Fruit fly (Drosophila melanogaster): Measurements from ENCODE around the gene CG7368.

The CG7368 gene

DNA sequence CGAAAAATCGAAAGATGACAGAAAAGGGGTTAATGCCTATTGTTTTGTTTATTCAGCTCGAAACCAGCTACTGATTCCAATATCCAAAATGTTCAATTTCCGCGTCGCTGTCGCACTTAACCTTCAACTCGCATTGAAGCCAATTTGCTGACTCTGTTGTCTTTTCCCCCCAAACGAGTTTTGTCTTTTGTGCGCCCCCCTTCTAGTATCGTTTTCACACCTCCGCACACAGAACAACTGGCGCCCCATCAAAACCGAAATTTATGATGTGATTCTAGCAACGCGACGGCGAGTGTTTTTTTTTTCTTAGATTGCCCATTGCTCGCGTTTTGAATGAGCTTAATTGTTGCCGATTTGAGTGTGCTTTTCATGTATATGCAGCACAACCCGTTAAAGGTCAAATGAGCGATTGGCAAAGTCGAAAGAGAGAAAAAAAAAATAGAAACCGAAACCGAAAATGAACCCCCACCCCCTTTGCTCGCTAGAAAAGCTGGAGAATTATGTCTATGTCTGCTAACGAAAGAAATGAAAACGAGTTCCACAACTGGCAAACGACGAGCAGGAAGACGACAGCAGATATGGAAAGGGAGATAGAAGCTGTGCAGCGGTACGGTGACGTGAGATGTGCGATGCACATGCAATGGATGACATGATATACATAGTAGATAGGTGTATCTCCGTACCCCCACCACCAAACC lies 46.5 kb upstream of the CG7368 start (continued):
- TF ChIP-seq CG1832 (GFP tag; optimal IDR thresholded peaks at IDR 0.05) (no peak), bab2 (GFP tag; optimal IDR thresholded peaks at IDR 0.05) (no peak), CkIIα-i1 (GFP tag; IDR thresholded peaks at IDR 0.05) (no peak), abd-A (tag; optimal IDR thresholded peaks at IDR 0.05) (peak; percentile 85), Antp (GFP tag; optimal IDR thresholded peaks at IDR 0.05) (no peak), gro (GFP tag; optimal IDR thresholded peaks at IDR 0.05) (peak; percentile 68), fu2 (GFP tag; optimal IDR thresholded peaks at IDR 0.05) (no peak), CG11560 (tag; IDR thresholded peaks at IDR 0.05) (no peak), CG18619 (GFP tag; optimal IDR thresholded peaks at IDR 0.05) (no peak), Ptx1 (GFP tag; IDR thresholded peaks at IDR 0.05) (peak; percentile 18; the same call in 1 of the 2 replicates), YL-1 (GFP tag; optimal IDR thresholded peaks at IDR 0.05) (no peak), btn (GFP tag; optimal IDR thresholded peaks at IDR 0.05) (no peak), row (GFP tag; IDR thresholded peaks at IDR 0.05) (no peak), Gug (GFP tag; IDR thresholded peaks at IDR 0.05) (no peak), luna (GFP tag; optimal IDR thresholded peaks at IDR 0.05) (no peak), Scr (GFP tag; IDR thresholded peaks at IDR 0.05; ENCODE audit: partially characterized antibody) (no peak), CG6765 (GFP tag; optimal IDR thresholded peaks at IDR 0.05) (peak; percentile 22), Adf1 (GFP tag; IDR thresholded peaks at IDR 0.05) (peak; percentile 21; the same call in 1 of the 2 replicates), pzg (GFP tag; optimal IDR thresholded peaks at IDR 0.05) (no peak), org-1 (GFP tag; optimal IDR thresholded peaks at IDR 0.05) (no peak), CG2202 (tag; optimal IDR thresholded peaks at IDR 0.05) (no peak), Lhr (GFP tag; optimal IDR thresholded peaks at IDR 0.05) (no peak), kay (GFP tag; optimal IDR thresholded peaks at IDR 0.05) (no peak), CG8290 (GFP tag; optimal IDR thresholded peaks at IDR 0.05) (no peak), CG8290 (tag; optimal IDR thresholded peaks at IDR 0.05) (peak in 1 of 2 experiments; percentile 64), CG4854 (GFP tag; optimal IDR thresholded peaks at IDR 0.05) (no peak), CG6254 (GFP tag; optimal IDR thresholded peaks at IDR 0.05) (no peak), ro (GFP tag; IDR thresholded peaks at IDR 0.05) (no peak), CG12299 (tag; optimal IDR thresholded peaks at IDR 0.05) (no peak), Vsx1 (GFP tag; optimal IDR thresholded peaks at IDR 0.05) (peak; percentile 48), CG31388 (GFP tag; optimal IDR thresholded peaks at IDR 0.05) (no peak), gt (GFP tag; IDR thresholded peaks at IDR 0.05) (no peak), Hmx (GFP tag; optimal IDR thresholded peaks at IDR 0.05) (no peak)

DNA sequence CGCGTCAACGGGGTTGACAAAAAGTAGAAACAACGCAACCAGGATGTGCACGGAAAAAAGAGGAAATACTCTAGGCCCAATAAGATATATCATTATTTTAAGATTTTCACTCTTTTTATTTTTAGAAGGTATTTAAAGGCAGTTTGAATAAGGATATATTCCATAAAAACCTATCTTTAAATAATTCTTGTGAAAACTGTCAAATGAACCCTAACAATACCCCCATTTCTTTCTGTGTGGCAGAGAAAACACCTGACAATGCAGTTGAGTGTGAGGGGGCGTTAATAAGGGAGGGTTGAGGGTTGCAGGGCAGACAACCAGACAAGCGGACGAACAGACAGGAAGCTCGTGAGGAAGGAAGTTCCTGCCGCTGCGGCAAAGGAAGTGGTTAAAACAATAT lies 45.1 kb upstream of the CG7368 start:
- TF ChIP-seq Mad (GFP tag; optimal IDR thresholded peaks at IDR 0.05) (no peak), dpn (GFP tag; optimal IDR thresholded peaks at IDR 0.05) (peak; percentile 19 to 37), nmo (GFP tag; optimal IDR thresholded peaks at IDR 0.05) (peak; percentile 40), CG43689 (GFP tag; IDR thresholded peaks at IDR 0.05) (no peak), HLH3B (GFP tag; IDR thresholded peaks at IDR 0.05) (peak; percentile 49; the same call in 1 of the 2 replicates), Dbx (GFP tag; IDR thresholded peaks at IDR 0.05) (no peak), CG7786 (GFP tag; optimal IDR thresholded peaks at IDR 0.05) (no peak), CG14050 (GFP tag; IDR thresholded peaks at IDR 0.05) (no peak), CG8281 (tag; optimal IDR thresholded peaks at IDR 0.05) (no peak), corto (GFP tag; optimal IDR thresholded peaks at IDR 0.05) (no peak), h (optimal IDR thresholded peaks at IDR 0.05) (no peak), en (GFP tag; optimal IDR thresholded peaks at IDR 0.05) (no peak), CG34422 (GFP tag; IDR thresholded peaks at IDR 0.05) (peak; percentile 29; the same call in 1 of the 3 replicates), psq (GFP tag; optimal IDR thresholded peaks at IDR 0.05) (no peak), CG12071 (GFP tag; optimal IDR thresholded peaks at IDR 0.05) (no peak), oc (tag; optimal IDR thresholded peaks at IDR 0.05) (no peak), unc-4 (GFP tag; IDR thresholded peaks at IDR 0.05; ENCODE audit: partially characterized antibody) (no peak), nerfin-2 (GFP tag; IDR thresholded peaks at IDR 0.05; ENCODE audit: partially characterized antibody) (no peak), Spps (tag; optimal IDR thresholded peaks at IDR 0.05) (peak; percentile 25), CG17829 (tag; optimal IDR thresholded peaks at IDR 0.05) (peak; percentile 55)

Measured in whole organism, embryonic.